Worm (Caenorhabditis elegans) whole organism, mixed stage, embryonic: Measurements from ENCODE around the gene ddl-1.

Experiments used
- drap-1 ChIP-seq: fragments of 200-800 bp; sonication (Bioruptor generic); optimal IDR thresholded peaks from 3 replicates; lab custom pipeline; 2018; ENCODE audit warnings: mild to moderate bottlenecking, missing genetic modification characterization, missing compliant biosample characterization
- elt-1 ChIP-seq: sonication (generic microtip); optimal IDR thresholded peaks from 2 replicates; lab custom pipeline; 2017; ENCODE audit warnings: missing genetic modification characterization, mild to moderate bottlenecking, missing compliant biosample characterization, antibody characterized with exemption, moderate library complexity, borderline replicate concordance; ENCODE audit not compliant: insufficient read depth
- flh-1 ChIP-seq: fragments of 200-800 bp; sonication (Bioruptor generic); optimal IDR thresholded peaks from 2 replicates; lab custom pipeline; 2018; ENCODE audit warnings: mild to moderate bottlenecking, missing genetic modification characterization, moderate library complexity, missing compliant biosample characterization
- ham-2 ChIP-seq: fragments of 200-800 bp; sonication (Bioruptor generic); optimal IDR thresholded peaks from 2 replicates; lab custom pipeline; 2018; ENCODE audit warnings: mild to moderate bottlenecking, missing genetic modification characterization, missing compliant biosample characterization
- lsy-2 ChIP-seq: fragments of 150-350 bp; optimal IDR thresholded peaks from 2 replicates; lab custom pipeline; 2014; ENCODE audit warnings: missing biosample characterization, missing genetic modification characterization
- mep-1 ChIP-seq: fragments of 150-350 bp; optimal IDR thresholded peaks from 2 replicates; lab custom pipeline; 2017; ENCODE audit warnings: missing biosample characterization, missing genetic modification reagents, missing genetic modification characterization, inconsistent platforms
- nhr-12 ChIP-seq: fragments of 150-350 bp; optimal IDR thresholded peaks from 2 replicates; lab custom pipeline; 2014; ENCODE audit warnings: missing biosample characterization, missing genetic modification characterization
- nhr-237 ChIP-seq: fragments of 150-350 bp; optimal IDR thresholded peaks from 2 replicates; lab custom pipeline; 2014; ENCODE audit warnings: missing biosample characterization, missing genetic modification characterization
- nhr-28 ChIP-seq: fragments of 150-350 bp; optimal IDR thresholded peaks from 2 replicates; lab custom pipeline; 2014; ENCODE audit warnings: missing biosample characterization, missing genetic modification characterization
- snpc-4 ChIP-seq: fragments of 150-350 bp; optimal IDR thresholded peaks from 2 replicates; lab custom pipeline; 2014; ENCODE audit warnings: missing biosample characterization, missing genetic modification characterization
- sptf-1 ChIP-seq: sonication (generic microtip); optimal IDR thresholded peaks from 2 replicates; lab custom pipeline; 2017; ENCODE audit warnings: mild to moderate bottlenecking, missing genetic modification characterization, moderate library complexity, missing compliant biosample characterization
- unc-120 ChIP-seq: sonication (generic microtip); optimal IDR thresholded peaks from 2 replicates; lab custom pipeline; 2017; ENCODE audit warnings: missing genetic modification characterization, missing compliant biosample characterization; ENCODE audit not compliant: poor library complexity, severe bottlenecking
- unc-62 ChIP-seq: fragments of 150-350 bp; optimal IDR thresholded peaks from 2 replicates; lab custom pipeline; 2014; ENCODE audit warnings: missing biosample characterization, missing genetic modification reagents, missing genetic modification characterization

DNA sequence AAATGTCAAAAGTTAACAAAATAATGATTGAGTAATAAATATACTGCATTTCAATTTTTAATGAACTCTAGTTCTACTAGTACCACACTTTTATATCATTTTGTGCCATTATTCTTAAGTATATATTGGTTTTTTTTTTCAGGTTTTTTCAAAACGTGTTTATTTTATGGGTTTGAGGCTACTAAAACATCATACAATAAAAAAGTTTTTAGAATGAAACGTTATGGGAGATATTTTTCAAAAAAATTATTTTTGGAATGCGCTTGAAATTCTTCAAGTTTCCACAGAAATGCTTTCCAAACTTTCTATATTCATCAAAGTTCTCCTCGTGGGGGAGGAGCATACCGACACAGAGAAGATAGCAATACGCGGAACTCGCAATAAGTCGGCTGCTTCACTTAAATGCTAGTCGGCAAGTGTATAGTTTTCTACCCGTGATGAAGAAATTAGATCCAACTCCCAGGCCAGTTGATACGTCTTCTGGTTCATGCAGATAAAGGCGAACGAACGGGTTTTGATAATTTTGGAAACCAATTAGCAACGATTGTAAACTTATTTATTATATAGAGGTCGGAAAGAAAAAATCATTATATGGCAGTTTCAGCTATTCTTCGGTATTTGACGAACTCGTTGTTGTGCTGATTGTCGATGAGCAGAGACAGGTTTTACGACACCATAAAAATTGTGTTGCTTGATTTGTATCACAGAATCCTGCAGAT, 48.7 kb downstream of the ddl-1 start, which contains the start of gene C17G10.10:
- no peak for TF ChIP-seq mep-1
- no peak for TF ChIP-seq nhr-12 (tag; lab: Kevin White, UChicago)
- no peak for TF ChIP-seq unc-120 (tag; lab: Kevin White, UChicago)
- TF ChIP-seq nhr-28: no peak
- TF ChIP-seq sptf-1 (tag; lab: Kevin White, UChicago): no peak
- no peak for TF ChIP-seq flh-1 (GFP tag; lab: Kevin White, UChicago)
- no peak for TF ChIP-seq ham-2 (GFP tag; lab: Kevin White, UChicago)
- TF ChIP-seq snpc-4 (tag; lab: Kevin White, UChicago): no peak
- no peak for TF ChIP-seq lsy-2 (tag; lab: Kevin White, UChicago)
- no peak for TF ChIP-seq elt-1 (tag; lab: Kevin White, UChicago)
- TF ChIP-seq drap-1 (GFP tag; lab: Kevin White, UChicago): no peak
- no peak for TF ChIP-seq nhr-237 (tag; lab: Kevin White, UChicago)
- TF ChIP-seq unc-62: no peak
